Fruit fly (Drosophila melanogaster): ENCODE results near the gene ng1.
A peak's percentile ranks its signal among the peaks of the same experiment; 100 is the strongest.

The ng1 gene

DNA sequence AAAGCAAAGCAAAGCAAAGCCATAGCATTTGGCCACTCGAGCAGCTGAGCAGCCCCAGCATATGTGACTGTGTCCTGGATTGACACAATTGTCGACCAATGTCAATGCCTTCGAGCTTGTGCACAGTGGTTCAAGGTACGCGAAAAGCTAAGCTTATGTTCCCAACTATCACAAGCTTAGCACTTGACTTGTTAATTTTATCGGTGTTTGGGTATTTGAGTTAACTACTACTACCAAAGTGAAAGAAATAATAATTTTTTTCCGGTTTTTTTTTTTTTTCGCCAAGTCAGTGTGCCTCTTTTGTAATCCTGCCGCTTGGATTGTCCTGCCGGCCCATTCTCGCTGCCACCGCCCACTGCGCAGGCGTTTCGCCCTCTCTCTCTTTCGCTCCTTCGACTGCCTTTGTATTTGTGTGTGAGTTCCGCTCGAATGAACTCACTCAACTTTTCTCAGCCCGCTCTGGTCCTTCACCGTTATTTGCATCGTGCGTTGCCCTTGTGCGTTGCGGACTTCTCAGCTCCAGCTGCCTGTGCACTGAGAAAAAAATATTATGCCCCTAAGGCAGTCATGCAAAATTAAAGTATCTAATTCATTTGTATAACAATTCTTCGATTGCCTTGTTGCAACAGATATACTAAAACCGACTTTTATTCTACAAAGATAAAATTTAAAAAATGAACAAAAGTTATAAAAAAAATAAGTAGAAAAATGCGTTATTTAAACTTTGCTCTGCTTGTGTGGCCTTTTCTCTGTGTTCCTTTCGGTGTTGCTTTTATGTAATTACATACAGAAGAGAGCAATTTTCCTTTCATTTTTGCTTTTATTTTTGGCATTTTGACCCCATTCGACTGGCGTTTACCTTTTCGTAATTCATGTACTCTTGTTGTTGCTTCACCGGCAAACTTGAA lies 36.1 kb upstream of the ng1 start (continued):
- TF ChIP-seq Camta (GFP tag; optimal IDR thresholded peaks at IDR 0.05), result peak; percentile 29
- TF ChIP-seq Xbp1 (GFP tag; optimal IDR thresholded peaks at IDR 0.05), result peak; percentile 58
- TF ChIP-seq CG14050 (GFP tag; IDR thresholded peaks at IDR 0.05), result peak; percentile 48; the same call in 1 of the 3 replicates
- peak; percentile 53 for TF ChIP-seq Drgx (GFP tag; IDR thresholded peaks at IDR 0.05)
- TF ChIP-seq Dip3 (GFP tag; optimal IDR thresholded peaks at IDR 0.05), result peak; percentile 55
- TF ChIP-seq CG5180 (GFP tag; optimal IDR thresholded peaks at IDR 0.05), result peak; percentile 53
- peak; percentile 49 for TF ChIP-seq CG1233 (GFP tag; optimal IDR thresholded peaks at IDR 0.05)
- TF ChIP-seq Dp (GFP tag; optimal IDR thresholded peaks at IDR 0.05), result no peak
- TF ChIP-seq sisA (GFP tag; IDR thresholded peaks at IDR 0.05), result peak; percentile 43
- peak; percentile 78 for TF ChIP-seq CG14014 (GFP tag; IDR thresholded peaks at IDR 0.05)
- peak; percentile 78 for TF ChIP-seq Awh (GFP tag; IDR thresholded peaks at IDR 0.05)
- peak; percentile 33; the same call in 1 of the 2 replicates for TF ChIP-seq ara (GFP tag; IDR thresholded peaks at IDR 0.05)
- TF ChIP-seq peb (GFP tag; IDR thresholded peaks at IDR 0.05), result 0 out of 2 replicates have a peak, but pooled peaks have one; percentile 33
- peak; percentile 25 for TF ChIP-seq CG17802 (tag; optimal IDR thresholded peaks at IDR 0.05)
- TF ChIP-seq CG1602 (GFP tag; optimal IDR thresholded peaks at IDR 0.05), result peak; percentile 17
- peak; percentile 46 for TF ChIP-seq CG4820 (GFP tag; optimal IDR thresholded peaks at IDR 0.05)
- no peak for TF ChIP-seq run (tag; optimal IDR thresholded peaks at IDR 0.05)
- peak; percentile 54; the same call in 1 of the 2 replicates for TF ChIP-seq Nf-YA (GFP tag; IDR thresholded peaks at IDR 0.05)
- TF ChIP-seq Atf-2 (GFP tag; optimal IDR thresholded peaks at IDR 0.05), result peak; percentile 56
- no peak for TF ChIP-seq CG2202 (tag; optimal IDR thresholded peaks at IDR 0.05)
- TF ChIP-seq Tbp (GFP tag; optimal IDR thresholded peaks at IDR 0.05), result no peak
- TF ChIP-seq salm (tag; optimal IDR thresholded peaks at IDR 0.05), result no peak
- TF ChIP-seq CG32767 (GFP tag; IDR thresholded peaks at IDR 0.05), result no peak
- TF ChIP-seq mam (GFP tag; optimal IDR thresholded peaks at IDR 0.05), result peak; percentile 71
- peak; percentile 26 for TF ChIP-seq Deaf1 (tag; optimal IDR thresholded peaks at IDR 0.05)
- peak; percentile 76 for TF ChIP-seq sob (GFP tag; IDR thresholded peaks at IDR 0.05)
- TF ChIP-seq fd96Cb (tag; optimal IDR thresholded peaks at IDR 0.05), result peak; percentile 47
- TF ChIP-seq dmrt11E (tag; optimal IDR thresholded peaks at IDR 0.05), result no peak
- peak; percentile 32 for TF ChIP-seq tio (GFP tag; optimal IDR thresholded peaks at IDR 0.05)
- TF ChIP-seq hbn (GFP tag; IDR thresholded peaks at IDR 0.05; ENCODE audit: partially characterized antibody), result no peak
- TF ChIP-seq ATbp (GFP tag; optimal IDR thresholded peaks at IDR 0.05), result peak; percentile 46
- TF ChIP-seq CG3163 (GFP tag; optimal IDR thresholded peaks at IDR 0.05), result peak; percentile 10
- peak; percentile 69; the same call in 2 of the 3 replicates for TF ChIP-seq zfh1 (GFP tag; IDR thresholded peaks at IDR 0.05)
- peak; percentile 71 for TF ChIP-seq ind (GFP tag; optimal IDR thresholded peaks at IDR 0.05)
- no peak for TF ChIP-seq da (GFP tag; optimal IDR thresholded peaks at IDR 0.05)
- no peak for TF ChIP-seq CG3065 (GFP tag; optimal IDR thresholded peaks at IDR 0.05)
- TF ChIP-seq tup (GFP tag; optimal IDR thresholded peaks at IDR 0.05), result peak; percentile 68
- peak; percentile 68 for TF ChIP-seq CG11504 (tag; optimal IDR thresholded peaks at IDR 0.05)
- peak; percentile 24; the same call in 1 of the 3 replicates for TF ChIP-seq CG11093 (GFP tag; IDR thresholded peaks at IDR 0.05)
- TF ChIP-seq prd (optimal IDR thresholded peaks at IDR 0.05), result no peak
- peak; percentile 68 for TF ChIP-seq prd (GFP tag; IDR thresholded peaks at IDR 0.05)
- peak; percentile 84 for TF ChIP-seq Atf6 (GFP tag; IDR thresholded peaks at IDR 0.05)
- TF ChIP-seq vfl (GFP tag; optimal IDR thresholded peaks at IDR 0.05), result peak; percentile 16
- no peak for TF ChIP-seq CG12104 (GFP tag; optimal IDR thresholded peaks at IDR 0.05)
- TF ChIP-seq Atf3 (GFP tag; optimal IDR thresholded peaks at IDR 0.05), result no peak
- no peak for TF ChIP-seq trem (tag; optimal IDR thresholded peaks at IDR 0.05)
- TF ChIP-seq CG17328 (GFP tag; IDR thresholded peaks at IDR 0.05), result peak; percentile 81
- no peak for TF ChIP-seq gsb-n (tag; optimal IDR thresholded peaks at IDR 0.05)
- TF ChIP-seq CG14860 (GFP tag; IDR thresholded peaks at IDR 0.05; ENCODE audit: partially characterized antibody), result no peak

All from whole organism, embryonic.